Fruit fly (Drosophila melanogaster) whole organism, embryonic: Measurements from ENCODE around the gene Vps13D.

Experiments used
- ATbp ChIP-seq: fragments of 200-800 bp; sonication (Bioruptor generic); optimal IDR thresholded peaks from 2 replicates; lab custom pipeline; 2017; ENCODE audit warnings: missing biosample characterization, mild to moderate bottlenecking, missing genetic modification characterization, missing genetic modification reagents
- Abd-B ChIP-seq: fragments of 200-800 bp; sonication (Bioruptor generic); optimal IDR thresholded peaks from 2 replicates; lab custom pipeline; 2018; ENCODE audit warnings: missing biosample characterization, mild to moderate bottlenecking, missing genetic modification characterization, moderate library complexity
- CG10431 ChIP-seq: fragments of 200-800 bp; sonication (Bioruptor generic); optimal IDR thresholded peaks from 3 replicates; lab custom pipeline; 2018; ENCODE audit warnings: missing biosample characterization, mild to moderate bottlenecking, missing genetic modification characterization
- CG13123 ChIP-seq: fragments of 200-800 bp; sonication (Bioruptor generic); optimal IDR thresholded peaks from 2 replicates; lab custom pipeline; 2016; ENCODE audit warnings: missing biosample characterization, missing genetic modification characterization
- CG14965 ChIP-seq: fragments of 200-800 bp; sonication (Bioruptor generic); optimal IDR thresholded peaks from 2 replicates; lab custom pipeline; 2016; ENCODE audit warnings: missing biosample characterization, missing genetic modification characterization, borderline replicate concordance
- CG15514 ChIP-seq: fragments of 200-800 bp; sonication (Bioruptor generic); optimal IDR thresholded peaks from 3 replicates; lab custom pipeline; 2017; ENCODE audit warnings: missing biosample characterization, missing genetic modification characterization, mild to moderate bottlenecking, moderate library complexity, missing genetic modification reagents
- CG16779 ChIP-seq: fragments of 200-800 bp; sonication (Bioruptor generic); IDR thresholded peaks from 2 replicates; pipeline ENCODE4 v1.3.6; 2022; ENCODE audit warnings: missing biosample characterization, missing genetic modification characterization
- CG17385 ChIP-seq: fragments of 200-800 bp; sonication (Bioruptor generic); optimal IDR thresholded peaks from 3 replicates; lab custom pipeline; 2018; ENCODE audit warnings: missing biosample characterization, mild to moderate bottlenecking, missing genetic modification characterization
- CG18476 ChIP-seq: fragments of 200-800 bp; sonication (Bioruptor generic); optimal IDR thresholded peaks from 2 replicates; lab custom pipeline; 2016; ENCODE audit warnings: missing biosample characterization, mild to moderate bottlenecking, missing genetic modification characterization
- CG30431 ChIP-seq: fragments of 200-800 bp; sonication (Bioruptor generic); optimal IDR thresholded peaks from 2 replicates; lab custom pipeline; 2017; ENCODE audit warnings: missing biosample characterization, missing genetic modification characterization
- CG3065 ChIP-seq: fragments of 200-800 bp; sonication (Bioruptor generic); optimal IDR thresholded peaks from 2 replicates; lab custom pipeline; 2016; ENCODE audit warnings: missing biosample characterization, missing genetic modification characterization
- CG31224 ChIP-seq: fragments of 200-800 bp; sonication (Bioruptor generic); IDR thresholded peaks from 2 replicates; pipeline ENCODE4 v1.3.6; 2022; ENCODE audit warnings: missing biosample characterization, missing genetic modification characterization
- CG34224 ChIP-seq: fragments of 200-800 bp; sonication (Bioruptor generic); IDR thresholded peaks from 3 replicates; pipeline ENCODE4 v1.3.6; 2022; ENCODE audit warnings: missing biosample characterization, missing genetic modification characterization; ENCODE audit not compliant: partially characterized antibody
- CG3847 ChIP-seq: fragments of 200-800 bp; sonication (Bioruptor generic); IDR thresholded peaks from 2 replicates; pipeline ENCODE4 v1.3.6; 2022; ENCODE audit warnings: missing biosample characterization, missing genetic modification characterization
- CG4854 ChIP-seq: fragments of 200-800 bp; sonication (Bioruptor generic); optimal IDR thresholded peaks from 2 replicates; lab custom pipeline; 2016; ENCODE audit warnings: missing biosample characterization, missing genetic modification characterization, inconsistent platforms
- CG6689 ChIP-seq: fragments of 200-800 bp; sonication (Bioruptor generic); IDR thresholded peaks from 2 replicates; pipeline ENCODE4 v1.3.6; 2022; ENCODE audit warnings: missing biosample characterization, missing genetic modification characterization
- CG7556 ChIP-seq: fragments of 200-800 bp; sonication (Bioruptor generic); optimal IDR thresholded peaks from 2 replicates; lab custom pipeline; 2017; ENCODE audit warnings: missing biosample characterization, mild to moderate bottlenecking, missing genetic modification characterization
- CG7786 ChIP-seq: fragments of 200-800 bp; sonication (Bioruptor generic); optimal IDR thresholded peaks from 2 replicates; lab custom pipeline; 2016; ENCODE audit warnings: missing biosample characterization, missing genetic modification characterization
- CG7987 ChIP-seq: fragments of 200-800 bp; sonication (Bioruptor generic); optimal IDR thresholded peaks from 2 replicates; lab custom pipeline; 2018; ENCODE audit warnings: missing biosample characterization, mild to moderate bottlenecking, missing genetic modification characterization, moderate library complexity
- CG8765 ChIP-seq: fragments of 200-800 bp; sonication (Bioruptor generic); IDR thresholded peaks from 2 replicates; pipeline ENCODE4 v1.3.6; 2022; ENCODE audit warnings: missing biosample characterization, missing genetic modification characterization
- CG9437 ChIP-seq: fragments of 200-800 bp; sonication (Bioruptor generic); optimal IDR thresholded peaks from 2 replicates; lab custom pipeline; 2018; ENCODE audit warnings: missing biosample characterization, mild to moderate bottlenecking, missing genetic modification characterization
- Dip2 ChIP-seq: fragments of 200-800 bp; sonication (Bioruptor generic); IDR thresholded peaks from 2 replicates; pipeline ENCODE4 v1.3.6; 2022; ENCODE audit warnings: missing biosample characterization, missing genetic modification characterization
- Dip3 ChIP-seq: fragments of 200-800 bp; sonication (Bioruptor generic); optimal IDR thresholded peaks from 3 replicates; lab custom pipeline; 2016; ENCODE audit warnings: missing biosample characterization, missing genetic modification characterization
- HLH3B ChIP-seq: fragments of 200-800 bp; sonication (Bioruptor generic); IDR thresholded peaks from 2 replicates; pipeline ENCODE4 v1.3.6; 2022; ENCODE audit warnings: missing biosample characterization, missing genetic modification characterization
- Hr3 ChIP-seq: fragments of 200-800 bp; sonication (Bioruptor generic); optimal IDR thresholded peaks from 3 replicates; lab custom pipeline; 2016; ENCODE audit warnings: missing biosample characterization, missing genetic modification characterization
- MTF-1 ChIP-seq: fragments of 200-800 bp; sonication (Bioruptor generic); optimal IDR thresholded peaks from 2 replicates; lab custom pipeline; 2018; ENCODE audit warnings: missing biosample characterization, mild to moderate bottlenecking, missing genetic modification characterization, borderline replicate concordance
- Meics ChIP-seq: fragments of 200-800 bp; sonication (Bioruptor generic); optimal IDR thresholded peaks from 2 replicates; lab custom pipeline; 2017; ENCODE audit warnings: missing biosample characterization, mild to moderate bottlenecking, missing genetic modification characterization
- Mrtf ChIP-seq: fragments of 200-800 bp; sonication (Bioruptor generic); IDR thresholded peaks from 3 replicates; pipeline ENCODE4 v1.3.6; 2022; ENCODE audit warnings: missing biosample characterization, missing genetic modification characterization
- Side ChIP-seq: fragments of 200-800 bp; sonication (Bioruptor generic); optimal IDR thresholded peaks from 2 replicates; lab custom pipeline; 2016; ENCODE audit warnings: missing biosample characterization, missing genetic modification characterization
- az2 ChIP-seq: fragments of 200-800 bp; sonication (Bioruptor generic); optimal IDR thresholded peaks from 3 replicates; lab custom pipeline; 2016; ENCODE audit warnings: missing biosample characterization, missing genetic modification characterization
- bcd ChIP-seq: fragments of 200-800 bp; sonication (Bioruptor generic); optimal IDR thresholded peaks from 2 replicates; lab custom pipeline; 2017; ENCODE audit warnings: missing biosample characterization, mild to moderate bottlenecking, missing genetic modification characterization
- bowl ChIP-seq: fragments of 200-800 bp; sonication (Bioruptor generic); IDR thresholded peaks from 2 replicates; pipeline ENCODE4 v1.3.6; 2022; ENCODE audit warnings: missing biosample characterization, missing genetic modification characterization
- cg ChIP-seq: fragments of 200-800 bp; sonication (Bioruptor generic); optimal IDR thresholded peaks from 3 replicates; lab custom pipeline; 2019; ENCODE audit warnings: missing biosample characterization, mild to moderate bottlenecking, missing genetic modification characterization, moderate library complexity
- disco-r ChIP-seq: fragments of 200-800 bp; sonication (Bioruptor generic); optimal IDR thresholded peaks from 2 replicates; lab custom pipeline; 2016; ENCODE audit warnings: missing biosample characterization, missing genetic modification characterization
- ems ChIP-seq: fragments of 200-800 bp; sonication (Bioruptor generic); optimal IDR thresholded peaks from 3 replicates; lab custom pipeline; 2016; ENCODE audit warnings: missing biosample characterization, missing genetic modification characterization
- ind ChIP-seq: fragments of 200-800 bp; sonication (Bioruptor generic); optimal IDR thresholded peaks from 3 replicates; lab custom pipeline; 2016; ENCODE audit warnings: missing biosample characterization, missing genetic modification characterization
- jigr1 ChIP-seq: fragments of 200-800 bp; sonication (Bioruptor generic); IDR thresholded peaks from 3 replicates; pipeline ENCODE4 v1.3.6; 2022; ENCODE audit warnings: missing biosample characterization, missing genetic modification characterization
- lov ChIP-seq, 2 experiments: fragments of 200-800 bp in 1 of 2; fragments of >200 bp in 1 of 2; sonication (Bioruptor generic) in 1 of 2; IDR thresholded peaks in 1 of 2; optimal IDR thresholded peaks in 1 of 2; 2 replicates in 1 of 2; 3 replicates in 1 of 2; pipeline versions ENCODE4 v1.3.6 to Lab custom; 2017 to 2022; ENCODE audit warnings: missing biosample characterization in 1 of 2, missing genetic modification characterization in 1 of 2
- phol ChIP-seq: fragments of 200-800 bp; sonication (Bioruptor generic); optimal IDR thresholded peaks from 3 replicates; lab custom pipeline; 2018; ENCODE audit warnings: missing biosample characterization, mild to moderate bottlenecking, missing genetic modification characterization, moderate library complexity
- pnt ChIP-seq: fragments of 200-800 bp; sonication (Bioruptor generic); optimal IDR thresholded peaks from 3 replicates; lab custom pipeline; 2016; ENCODE audit warnings: missing biosample characterization, missing genetic modification characterization
- rib ChIP-seq: fragments of 200-800 bp; sonication (Bioruptor generic); IDR thresholded peaks from 2 replicates; pipeline ENCODE4 v1.3.6; 2022; ENCODE audit warnings: missing biosample characterization, missing genetic modification characterization
- sc ChIP-seq, 3 experiments: fragments of >200 bp in 2 of 3; fragments of 200-800 bp in 1 of 3; sonication (Bioruptor generic) in 1 of 3; optimal IDR thresholded peaks; 2 replicates in 2 of 3; 3 replicates in 1 of 3; lab custom pipeline; 2017; ENCODE audit warnings: mild to moderate bottlenecking in 1 of 3, missing biosample characterization in 1 of 3, missing genetic modification characterization in 1 of 3, missing genetic modification reagents in 1 of 3
- sisA ChIP-seq: fragments of 200-800 bp; sonication (Bioruptor generic); IDR thresholded peaks from 2 replicates; pipeline ENCODE4 v1.3.6; 2022; ENCODE audit warnings: missing biosample characterization, missing genetic modification characterization
- stwl ChIP-seq: fragments of 200-800 bp; sonication (Bioruptor generic); optimal IDR thresholded peaks from 3 replicates; lab custom pipeline; 2018; ENCODE audit warnings: missing biosample characterization, mild to moderate bottlenecking, missing genetic modification characterization, moderate library complexity
- sug ChIP-seq: fragments of 200-800 bp; optimal IDR thresholded peaks from 2 replicates; lab custom pipeline; 2019; ENCODE audit warnings: missing biosample characterization, mild to moderate bottlenecking, missing genetic modification characterization, moderate library complexity
- unpg ChIP-seq: fragments of 200-800 bp; sonication (Bioruptor generic); optimal IDR thresholded peaks from 3 replicates; lab custom pipeline; 2018; ENCODE audit warnings: missing biosample characterization, mild to moderate bottlenecking, missing genetic modification characterization, moderate library complexity
- vnd ChIP-seq: fragments of 200-800 bp; sonication (Bioruptor generic); IDR thresholded peaks from 3 replicates; pipeline ENCODE4 v1.3.6; 2022; ENCODE audit warnings: missing biosample characterization, missing genetic modification characterization; ENCODE audit not compliant: partially characterized antibody

Vps13D gene

DNA sequence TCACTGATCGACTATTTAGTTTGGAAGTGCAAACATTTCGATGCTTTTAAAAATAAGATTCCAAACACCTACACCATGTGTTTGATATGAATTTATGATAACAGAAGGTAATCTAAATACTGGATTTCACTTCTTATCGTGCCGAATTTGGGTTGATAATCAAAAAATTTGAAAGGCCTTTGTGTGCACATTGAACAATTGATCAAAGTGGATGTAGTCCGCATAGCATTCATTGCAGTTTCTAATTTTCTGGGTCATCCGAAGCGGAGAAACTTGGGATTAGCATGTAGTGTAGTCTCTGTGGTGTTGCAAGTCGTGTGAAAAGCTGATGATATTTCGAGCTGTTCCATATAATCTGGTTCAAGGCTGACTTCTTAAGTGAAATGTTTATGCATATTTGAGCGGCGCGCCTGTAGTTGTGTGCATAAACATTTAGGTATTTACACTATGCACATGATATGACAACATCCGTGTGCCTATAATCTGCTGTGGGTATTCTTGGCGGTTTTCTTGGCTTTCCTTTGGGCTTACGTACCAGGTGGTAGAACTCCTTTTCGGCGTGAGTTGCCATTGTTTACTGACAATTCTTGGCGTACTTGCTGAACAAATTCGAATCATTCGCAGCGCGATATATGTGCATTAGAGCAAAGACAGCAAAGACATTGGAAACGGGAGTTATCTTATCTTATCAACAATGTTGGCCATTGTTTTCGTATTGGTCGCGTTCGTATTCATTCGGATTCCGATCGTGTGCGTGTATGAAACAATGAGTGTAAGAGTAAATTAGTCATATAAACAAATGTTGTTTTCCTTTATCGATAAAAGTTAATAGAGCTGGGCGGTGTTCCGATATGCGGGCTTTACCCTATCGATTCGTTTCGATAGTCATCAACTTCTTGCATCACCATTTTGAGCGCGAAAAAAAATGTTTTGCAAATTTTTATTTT, 18.2 kb downstream of the Vps13D start, which contains the start of gene Hip1 (continued):
- TF ChIP-seq cg (GFP tag; lab: Kevin White, UChicago) (peak; percentile 57), CG6689 (GFP tag; lab: Robert Waterston, UW) (no peak), unpg (no peak), Meics (GFP tag; lab: Kevin White, UChicago) (no peak), CG15514 (no peak), vnd (GFP tag; lab: Robert Waterston, UW) (peak; percentile 82), CG31224 (GFP tag; lab: Robert Waterston, UW) (no peak), ind (no peak), Abd-B (no peak), CG4854 (GFP tag; lab: Kevin White, UChicago) (no peak), bowl (GFP tag; lab: Robert Waterston, UW) (no peak), CG10431 (GFP tag; lab: Kevin White, UChicago) (no peak), CG16779 (GFP tag; lab: Robert Waterston, UW) (no peak), CG14965 (no peak), ems (GFP tag; lab: Kevin White, UChicago) (no peak), az2 (GFP tag; lab: Kevin White, UChicago) (no peak), CG3065 (GFP tag; lab: Kevin White, UChicago) (no peak), CG30431 (GFP tag; lab: Kevin White, UChicago) (no peak), pnt (GFP tag; lab: Kevin White, UChicago) (no peak), Dip2 (GFP tag; lab: Robert Waterston, UW) (no peak), phol (tag; lab: Kevin White, UChicago) (no peak), CG7556 (no peak), Side (peak; percentile 14), sug (tag; lab: Kevin White, UChicago) (no peak), CG13123 (GFP tag; lab: Kevin White, UChicago) (no peak), CG7987 (GFP tag; lab: Kevin White, UChicago) (no peak), CG17385 (GFP tag; lab: Kevin White, UChicago) (no peak), CG9437 (GFP tag; lab: Kevin White, UChicago) (no peak), Mrtf (GFP tag; lab: Robert Waterston, UW) (no peak), CG18476 (GFP tag; lab: Kevin White, UChicago) (no peak), stwl (tag; lab: Kevin White, UChicago) (peak; percentile 65), Hr3 (GFP tag; lab: Kevin White, UChicago) (no peak), CG34224 (peak; percentile 92), CG3847 (no peak), Dip3 (no peak), CG8765 (no peak), bcd (GFP tag; lab: Kevin White, UChicago) (no peak), ATbp (GFP tag; lab: Kevin White, UChicago) (no peak), jigr1 (GFP tag; lab: Robert Waterston, UW) (no peak), CG7786 (GFP tag; lab: Kevin White, UChicago) (no peak), disco-r (GFP tag; lab: Kevin White, UChicago) (no peak), lov (optimal IDR thresholded peaks at IDR 0.05; lab: Kevin White, UChicago) (no peak), lov (GFP tag; IDR thresholded peaks at IDR 0.05; lab: Robert Waterston, UW) (no peak), sisA (GFP tag; lab: Robert Waterston, UW) (no peak), rib (GFP tag; lab: Robert Waterston, UW) (no peak), MTF-1 (GFP tag; lab: Kevin White, UChicago) (no peak), HLH3B (GFP tag; lab: Robert Waterston, UW) (no peak; the same call in 1 of the 2 replicates), sc (optimal IDR thresholded peaks at IDR 0.05; lab: Kevin White, UChicago) (no peak), sc (GFP tag; optimal IDR thresholded peaks at IDR 0.05; lab: Kevin White, UChicago) (no peak)
